Fruit fly (Drosophila melanogaster): ENCODE measurements around the gene CG9400.

DNA sequence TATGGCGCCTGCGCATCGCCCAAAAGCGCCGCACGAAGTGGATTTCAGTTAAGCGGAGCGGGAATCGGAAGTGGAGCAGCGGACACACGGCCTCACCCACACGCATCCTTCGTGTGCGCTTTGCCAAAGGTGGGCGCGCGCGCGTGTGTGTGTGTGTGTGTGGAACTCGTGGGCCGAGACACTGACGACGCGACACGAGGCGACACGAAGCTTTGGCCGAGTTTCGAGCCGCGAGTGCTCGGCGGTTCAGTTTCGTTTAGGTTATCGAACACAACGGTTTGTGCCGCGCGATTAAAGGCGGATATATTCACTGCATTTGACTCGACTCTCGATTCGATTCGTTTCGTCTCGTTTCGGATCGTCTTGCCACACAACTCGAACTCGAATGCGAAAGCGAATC is 32.8 kb upstream of the CG9400 start, which contains the start of gene dpr8:
- TF ChIP-seq CG8478 (optimal IDR thresholded peaks at IDR 0.05) (no peak), CTCF (optimal IDR thresholded peaks at IDR 0.05) (no peak)
